Worm (Caenorhabditis elegans) whole organism, L2 larva: ENCODE data around the gene srx-128.

ENCODE experiments used
- C34F6.9 ChIP-seq: fragments of 150-350 bp; optimal IDR thresholded peaks from 2 replicates; lab custom pipeline; 2014; ENCODE audit warnings: missing biosample characterization, missing genetic modification characterization
- alr-1 ChIP-seq: fragments of 150-350 bp; optimal IDR thresholded peaks from 2 replicates; lab custom pipeline; 2014; ENCODE audit warnings: missing biosample characterization, missing genetic modification characterization
- lin-39 ChIP-seq: fragments of 150-350 bp; optimal IDR thresholded peaks from 2 replicates; lab custom pipeline; 2014; ENCODE audit warnings: missing biosample characterization, missing genetic modification reagents, missing genetic modification characterization
- nhr-25 ChIP-seq: fragments of 150-350 bp; sonication (generic microtip); optimal IDR thresholded peaks from 3 replicates; lab custom pipeline; 2014; ENCODE audit warnings: missing biosample characterization, missing genetic modification characterization
- ztf-11 ChIP-seq: sonication (generic microtip); optimal IDR thresholded peaks from 2 replicates; lab custom pipeline; 2017; ENCODE audit warnings: missing biosample characterization, missing genetic modification characterization

DNA sequence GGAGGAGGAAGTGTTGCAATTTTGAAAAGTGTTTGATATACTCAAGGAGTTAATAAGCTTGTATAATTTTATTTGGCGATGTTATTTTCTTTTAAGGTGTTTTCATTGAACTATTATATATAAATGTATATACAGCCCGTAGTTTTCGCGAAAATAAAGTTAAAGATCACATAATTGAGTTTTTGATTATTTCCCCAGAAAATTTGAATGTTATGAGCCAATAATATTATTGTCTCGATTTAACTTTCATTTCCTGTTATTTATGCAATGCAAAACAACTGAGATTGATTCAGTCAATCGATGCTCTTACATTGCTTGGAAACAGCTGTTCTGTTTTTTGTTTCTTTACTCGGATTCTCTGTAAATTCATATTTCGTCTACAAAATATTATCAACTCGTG is 11.1 kb downstream of the srx-128 start, which contains the start of gene srx-133:
- TF ChIP-seq ztf-11 (tag; lab: Kevin White, UChicago): no peak
- no peak for TF ChIP-seq lin-39 (tag; lab: Kevin White, UChicago)
- TF ChIP-seq nhr-25 (tag; lab: Kevin White, UChicago): no peak
- no peak for TF ChIP-seq C34F6.9 (tag; lab: Kevin White, UChicago)
- TF ChIP-seq alr-1 (tag; lab: Kevin White, UChicago): no peak
